Worm (Caenorhabditis elegans): ENCODE measurements around the gene cla-1.

The cla-1 gene

DNA sequence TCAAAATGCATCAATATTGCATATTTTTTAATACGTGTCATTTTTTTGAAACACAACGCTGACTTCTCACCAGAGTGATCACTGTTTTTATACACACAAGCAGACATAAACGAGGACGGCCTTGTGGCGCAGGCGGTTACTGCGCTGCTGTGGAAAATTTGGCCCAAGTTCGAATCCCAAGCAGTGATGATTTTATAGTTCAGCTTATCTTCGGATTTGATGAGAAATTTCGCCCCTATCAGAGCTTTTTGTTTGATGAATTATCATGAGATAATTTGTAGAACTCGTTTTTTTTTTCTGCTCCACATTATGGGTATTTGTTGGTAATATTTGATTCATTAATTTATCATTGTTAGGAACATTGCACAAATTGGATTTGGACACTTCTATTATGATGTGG lies 14.8 kb upstream of the cla-1 start (continued):
- TF ChIP-seq zfp-3 (GFP tag; conservative IDR thresholded peaks at IDR 0.05) = peak; percentile 84
- TF ChIP-seq dmd-8 (GFP tag; IDR thresholded peaks at IDR 0.05) = peak; percentile 98
- TF ChIP-seq nhr-237 (tag; optimal IDR thresholded peaks at IDR 0.05) = no peak
- TF ChIP-seq tra-1 (GFP tag; IDR thresholded peaks at IDR 0.05) = peak; percentile 90
- peak; percentile 41 for TF ChIP-seq jun-1 (tag; optimal IDR thresholded peaks at IDR 0.05)
- peak; percentile 71 for TF ChIP-seq hlh-30 (tag; optimal IDR thresholded peaks at IDR 0.05; ENCODE audit: insufficient read depth)
- no peak for TF ChIP-seq cey-2 (tag; optimal IDR thresholded peaks at IDR 0.05; ENCODE audit: borderline replicate concordance, insufficient read depth)
- TF ChIP-seq mdl-1 (tag; optimal IDR thresholded peaks at IDR 0.05) = peak in 1 of 2 experiments; percentile 21
- peak; percentile 73 for TF ChIP-seq dmd-6 (GFP tag; IDR thresholded peaks at IDR 0.05)

DNA sequence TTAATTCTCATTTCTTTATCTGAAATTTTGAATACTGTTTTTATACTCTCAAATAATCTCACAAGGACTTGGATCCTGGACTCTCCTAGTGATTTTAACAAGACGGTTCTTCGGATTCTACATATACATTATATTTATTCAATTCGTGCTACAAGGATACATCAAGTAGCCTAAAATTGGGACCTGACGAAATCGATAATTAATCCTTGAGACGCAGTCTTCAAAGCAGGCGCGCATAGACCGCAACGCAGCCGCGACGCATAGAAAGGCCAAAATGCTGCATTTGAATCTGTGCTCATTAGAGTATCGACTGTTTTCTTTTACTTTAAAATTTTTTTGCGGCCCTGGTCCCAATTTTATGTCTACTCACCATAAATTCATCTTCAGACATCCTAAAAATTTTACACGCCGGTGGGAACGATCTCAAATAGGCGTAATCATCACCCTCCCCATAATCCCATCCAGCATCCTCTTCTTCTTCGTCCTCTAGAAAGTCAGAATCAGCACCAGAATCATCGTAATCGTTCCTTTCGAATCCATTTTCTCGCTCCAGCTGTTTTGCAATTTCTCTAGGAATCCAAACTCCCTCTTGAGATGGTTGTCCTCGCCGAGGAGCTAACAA lies 13.5 kb upstream of the cla-1 start, which contains the start of gene cec-4:
Gene cec-4, plus strand, starts transcription at position 572 of the 622 bp plus-strand sequence.
- TF ChIP-seq D1046.2 (GFP tag; IDR thresholded peaks at IDR 0.05) (no peak), ztf-11 (tag; optimal IDR thresholded peaks at IDR 0.05) (no peak), zfp-3 (GFP tag; conservative IDR thresholded peaks at IDR 0.05) (no peak), daf-19 (GFP tag; conservative IDR thresholded peaks at IDR 0.05) (no peak), dmd-8 (GFP tag; IDR thresholded peaks at IDR 0.05) (no peak), php-3 (GFP tag; IDR thresholded peaks at IDR 0.05) (no peak), mdt-29 (GFP tag; IDR thresholded peaks at IDR 0.05) (no peak)

DNA sequence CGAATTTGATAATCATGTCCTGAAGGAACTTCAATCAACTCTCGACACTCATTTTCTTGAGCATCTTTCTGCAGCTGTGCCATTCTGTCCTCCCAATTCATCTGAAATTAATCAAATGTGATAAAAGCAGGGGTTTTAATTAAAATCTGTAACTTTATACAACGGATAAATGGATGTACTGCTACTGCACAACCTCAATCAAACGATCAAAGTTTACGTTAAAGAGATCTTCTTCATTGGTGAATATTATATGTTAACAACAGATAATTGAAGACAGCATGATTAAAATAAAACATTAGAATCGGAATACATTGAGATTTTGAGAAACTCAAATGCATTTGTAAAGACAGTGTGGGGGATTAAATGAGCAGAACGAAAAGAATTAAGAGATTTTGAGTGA lies 10.4 kb upstream of the cla-1 start, which contains the start of gene F32E10.5:
Gene F32E10.5, minus strand, starts transcription at position 101 of the 400 bp plus-strand sequence.
- TF ChIP-seq tag-97 (GFP tag; IDR thresholded peaks at IDR 0.05) (no peak), ama-1 (optimal IDR thresholded peaks at IDR 0.05) (peak; percentile 21), ZK337.2 (GFP tag; IDR thresholded peaks at IDR 0.05) (no peak), duxl-1 (tag; optimal IDR thresholded peaks at IDR 0.05; ENCODE audit: poor library complexity) (peak; percentile 24)

- TF ChIP-seq ztf-7 (tag; optimal IDR thresholded peaks at IDR 0.05) = peak; percentile 48
- peak; percentile 91 for TF ChIP-seq mep-1 (tag; optimal IDR thresholded peaks at IDR 0.05)
- TF ChIP-seq snpc-1.2 (GFP tag; IDR thresholded peaks at IDR 0.05) = peak; percentile 81
- peak; percentile 91 for TF ChIP-seq unc-130 (GFP tag; optimal IDR thresholded peaks at IDR 0.05)
- TF ChIP-seq ces-1 (GFP tag; optimal IDR thresholded peaks at IDR 0.05) = peak; percentile 59
- TF ChIP-seq rbr-2 (tag; optimal IDR thresholded peaks at IDR 0.05) = peak; percentile 78
- peak; percentile 91 for TF ChIP-seq dve-1 (tag; optimal IDR thresholded peaks at IDR 0.05; ENCODE audit: insufficient read depth)
- no peak for TF ChIP-seq egl-27 (tag; optimal IDR thresholded peaks at IDR 0.05)
- no peak for TF ChIP-seq Y105C5A.15 (GFP tag; IDR thresholded peaks at IDR 0.05)
- peak; percentile 34 for TF ChIP-seq fkh-10 (GFP tag; optimal IDR thresholded peaks at IDR 0.05)
- TF ChIP-seq fos-1 (tag; optimal IDR thresholded peaks at IDR 0.05) = no peak
- peak; percentile 55 for TF ChIP-seq nhr-28 (tag; optimal IDR thresholded peaks at IDR 0.05)
- peak in 1 of 2 experiments; percentile 24 for TF ChIP-seq daf-16 (GFP tag; optimal IDR thresholded peaks at IDR 0.05)
- peak; percentile 76 for TF ChIP-seq daf-16 (tag; optimal IDR thresholded peaks at IDR 0.05)
- TF ChIP-seq aly-2 (tag; optimal IDR thresholded peaks at IDR 0.05) = no peak
- TF ChIP-seq madf-9 (GFP tag; conservative IDR thresholded peaks at IDR 0.05) = no peak
- TF ChIP-seq pqm-1 (tag; optimal IDR thresholded peaks at IDR 0.05) = no peak
- no peak for TF ChIP-seq F10B5.3 (tag; optimal IDR thresholded peaks at IDR 0.05)
- TF ChIP-seq mdl-1 (tag; optimal IDR thresholded peaks at IDR 0.05) = peak in 1 of 2 experiments; percentile 74
- TF ChIP-seq hmg-1.1 (GFP tag; IDR thresholded peaks at IDR 0.05) = peak; percentile 82
- peak; percentile 24 for TF ChIP-seq nhr-25 (tag; optimal IDR thresholded peaks at IDR 0.05; ENCODE audit: borderline replicate concordance, insufficient read depth)
- no peak for TF ChIP-seq dmd-8 (GFP tag; IDR thresholded peaks at IDR 0.05)
- peak; percentile 79 for TF ChIP-seq dpl-1 (GFP tag; optimal IDR thresholded peaks at IDR 0.05)
- no peak for TF ChIP-seq daf-19 (GFP tag; conservative IDR thresholded peaks at IDR 0.05)
- 0 out of 2 replicates have a peak, but pooled peaks have one; percentile 11 for TF ChIP-seq egl-43 (GFP tag; IDR thresholded peaks at IDR 0.05)
- TF ChIP-seq gei-8 (GFP tag; optimal IDR thresholded peaks at IDR 0.05) = no peak
- TF ChIP-seq F49E8.2 (tag; optimal IDR thresholded peaks at IDR 0.05; ENCODE audit: borderline replicate concordance) = peak; percentile 47
- peak; percentile 51 for TF ChIP-seq nhr-6 (tag; optimal IDR thresholded peaks at IDR 0.05)
- peak in 1 of 2 experiments; percentile 50 for TF ChIP-seq hif-1 (tag; optimal IDR thresholded peaks at IDR 0.05)
Measured at ce11 chrIV:7580062-7580614, 8.6 kb upstream of the cla-1 start, which contains the start of the genes cec-5 and nol-10. Gene cec-5, minus strand, starts transcription at chrIV:7580112. Gene nol-10, plus strand, starts transcription at chrIV:7580597.

Data from whole organism, L4 larva.